Worm (Caenorhabditis elegans) whole organism, L4/young adult: ENCODE measurements around the gene ifet-1.

Source experiments
- dao-5 ChIP-seq: sonication (generic microtip); optimal IDR thresholded peaks from 2 replicates; lab custom pipeline; 2016; ENCODE audit warnings: missing genotype, missing genetic modification characterization, moderate library complexity, missing compliant biosample characterization
- him-1 ChIP-seq: sonication (generic microtip); optimal IDR thresholded peaks from 2 replicates; lab custom pipeline; 2016; ENCODE audit warnings: missing genotype, missing genetic modification reagents, missing genetic modification characterization, missing compliant biosample characterization

ce11 chrIII:4448029-4448428 is 26.9 kb downstream of the ifet-1 start:
- TF ChIP-seq him-1 (tag; lab: Kevin White, UChicago) (no peak), dao-5 (no peak)
